Worm (Caenorhabditis elegans): Measurements from ENCODE around the gene Y75B8A.18.

- no peak for TF ChIP-seq eor-1 (tag; optimal IDR thresholded peaks at IDR 0.05)
- TF ChIP-seq lin-15B (tag; optimal IDR thresholded peaks at IDR 0.05): peak; percentile 79
Observed at ce11 chrIII:12226089-12226682, at the start of gene Y75B8A.18, which contains the start of gene Y75B8A.19.
